Fruit fly (Drosophila melanogaster) whole organism, pupa: ENCODE measurements around the gene CG14160.

Source experiments
- CG12605 ChIP-seq: fragments of 200-800 bp; sonication (Bioruptor generic); IDR thresholded peaks from 2 replicates; pipeline ENCODE4 v1.3.6; 2022; ENCODE audit warnings: missing biosample characterization, missing genetic modification characterization
- CG32121 ChIP-seq: fragments of 200-800 bp; sonication (Bioruptor generic); IDR thresholded peaks from 2 replicates; pipeline ENCODE4 v1.3.6; 2022; ENCODE audit warnings: missing biosample characterization, missing genetic modification characterization
- CG34367 ChIP-seq: fragments of 200-800 bp; sonication (Bioruptor generic); optimal IDR thresholded peaks from 2 replicates; lab custom pipeline; 2018; ENCODE audit warnings: missing biosample characterization, mild to moderate bottlenecking, missing genetic modification characterization
- Ets98B ChIP-seq: fragments of 200-800 bp; sonication (Bioruptor generic); IDR thresholded peaks from 2 replicates; pipeline ENCODE4 v1.3.6; 2022; ENCODE audit warnings: missing biosample characterization, missing genetic modification characterization
- Pif1A ChIP-seq: fragments of 200-800 bp; sonication (Bioruptor generic); optimal IDR thresholded peaks from 3 replicates; lab custom pipeline; 2016; ENCODE audit warnings: missing biosample characterization, missing genetic modification characterization
- Pif1B ChIP-seq: fragments of 200-800 bp; sonication (Bioruptor generic); optimal IDR thresholded peaks from 3 replicates; lab custom pipeline; 2016; ENCODE audit warnings: missing biosample characterization, missing genetic modification characterization
- Snoo ChIP-seq: fragments of 200-800 bp; sonication (Bioruptor generic); optimal IDR thresholded peaks from 3 replicates; lab custom pipeline; 2017; ENCODE audit warnings: missing biosample characterization, mild to moderate bottlenecking, missing genetic modification characterization, inconsistent platforms

DNA sequence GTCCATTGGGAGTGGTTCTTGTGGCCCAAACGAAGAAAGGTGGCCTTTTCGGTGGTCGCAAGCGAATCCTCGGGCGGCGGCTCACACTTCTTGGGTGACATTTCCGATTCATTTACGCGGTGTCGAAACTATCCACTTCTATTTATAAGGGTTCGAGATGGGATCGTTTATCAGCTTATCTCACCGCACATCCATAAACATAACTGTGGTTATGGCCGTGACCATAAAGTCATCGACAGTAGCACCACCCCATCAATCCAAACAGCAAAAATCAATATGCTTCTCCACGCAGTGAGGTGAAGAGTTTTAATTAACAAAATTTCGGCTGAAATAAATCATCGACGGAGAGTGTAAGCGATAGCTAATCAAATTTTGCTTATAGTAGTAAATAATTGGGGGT lies 11.6 kb upstream of the CG14160 start, which contains the start of gene CG42826:
- TF ChIP-seq CG12605 (GFP tag; lab: Robert Waterston, UW) = no peak
- no peak for TF ChIP-seq Snoo (tag; lab: Kevin White, UChicago)
- no peak for TF ChIP-seq Ets98B (GFP tag; lab: Robert Waterston, UW)
- no peak for TF ChIP-seq Pif1B (GFP tag; lab: Kevin White, UChicago)
- TF ChIP-seq Pif1A (GFP tag; lab: Kevin White, UChicago) = no peak
- TF ChIP-seq CG32121 (GFP tag; lab: Robert Waterston, UW) = no peak
- no peak for TF ChIP-seq CG34367
